Worm (Caenorhabditis elegans): Measurements from ENCODE around the gene K08E7.6.

ce11 chrIV:12560568-12560967 lies 20.4 kb downstream of the K08E7.6 start, which contains the start of gene snb-7:
- TF ChIP-seq lsy-2 (tag; optimal IDR thresholded peaks at IDR 0.05) (no peak), pha-4 (tag; optimal IDR thresholded peaks at IDR 0.05) (no peak), mep-1 (tag; optimal IDR thresholded peaks at IDR 0.05) (no peak), elt-3 (tag; optimal IDR thresholded peaks at IDR 0.05) (no peak), bed-3 (GFP tag; optimal IDR thresholded peaks at IDR 0.05) (no peak)

Data from whole organism, mixed stage, embryonic.